Fruit fly (Drosophila melanogaster) whole organism, prepupa: Measurements from ENCODE around the gene CG42853.

Source experiments
- CG10631 ChIP-seq: fragments of 200-800 bp; sonication (Bioruptor generic); optimal IDR thresholded peaks from 2 replicates; lab custom pipeline; 2016; ENCODE audit warnings: missing biosample characterization, missing genetic modification characterization
- CG32006 ChIP-seq: fragments of 200-800 bp; sonication (Bioruptor generic); optimal IDR thresholded peaks from 3 replicates; lab custom pipeline; 2017; ENCODE audit warnings: missing biosample characterization, mild to moderate bottlenecking, missing genetic modification characterization
- CG34406 ChIP-seq: fragments of 200-800 bp; sonication (Bioruptor generic); optimal IDR thresholded peaks from 3 replicates; lab custom pipeline; 2016; ENCODE audit warnings: missing biosample characterization, missing genetic modification characterization
- CG3919 ChIP-seq: fragments of 200-800 bp; sonication (Bioruptor generic); optimal IDR thresholded peaks from 3 replicates; lab custom pipeline; 2016; ENCODE audit warnings: missing biosample characterization, missing genetic modification characterization
- CG8119 ChIP-seq: fragments of 200-800 bp; sonication (Bioruptor generic); IDR thresholded peaks from 3 replicates; pipeline ENCODE4 v1.3.6; 2022; ENCODE audit warnings: missing biosample characterization, missing genetic modification characterization
- CG8632 ChIP-seq: fragments of 200-800 bp; sonication (Bioruptor generic); optimal IDR thresholded peaks from 3 replicates; lab custom pipeline; 2016; ENCODE audit warnings: missing biosample characterization, missing genetic modification characterization
- CG9139 ChIP-seq: fragments of 200-800 bp; sonication (Bioruptor generic); optimal IDR thresholded peaks from 3 replicates; lab custom pipeline; 2017; ENCODE audit warnings: missing biosample characterization, mild to moderate bottlenecking, missing genetic modification characterization
- Eip78C ChIP-seq: fragments of 200-800 bp; sonication (Bioruptor generic); peaks from one replicate; lab custom pipeline; 2016; ENCODE audit warnings: missing biosample characterization, missing genetic modification characterization
- Eip93F ChIP-seq: fragments of 200-800 bp; sonication (Bioruptor generic); optimal IDR thresholded peaks from 2 replicates; lab custom pipeline; 2016; ENCODE audit warnings: missing biosample characterization, mild to moderate bottlenecking, missing genetic modification characterization
- Lpt ChIP-seq: fragments of 200-800 bp; sonication (Bioruptor generic); optimal IDR thresholded peaks from 3 replicates; lab custom pipeline; 2016; ENCODE audit warnings: missing biosample characterization, missing genetic modification characterization
- eg ChIP-seq: fragments of 200-800 bp; sonication (Bioruptor generic); IDR thresholded peaks from 3 replicates; pipeline ENCODE4 v1.3.6; 2022; ENCODE audit warnings: missing biosample characterization, missing genetic modification characterization
- fd85E ChIP-seq: fragments of 200-800 bp; sonication (Bioruptor generic); optimal IDR thresholded peaks from 3 replicates; lab custom pipeline; 2016; ENCODE audit warnings: missing biosample characterization, missing genetic modification characterization
- lz ChIP-seq: fragments of 200-800 bp; sonication (Bioruptor generic); optimal IDR thresholded peaks from 3 replicates; lab custom pipeline; 2016; ENCODE audit warnings: missing biosample characterization, missing genetic modification characterization
- salr ChIP-seq, 2 experiments: fragments of 200-800 bp; sonication (Bioruptor generic); optimal IDR thresholded peaks; 3 replicates each; lab custom pipeline; 2016 to 2018; ENCODE audit warnings: missing biosample characterization in 2 of 2, missing genetic modification characterization in 2 of 2, mild to moderate bottlenecking in 1 of 2
- ss ChIP-seq, 2 experiments: fragments of 200-800 bp; sonication (Bioruptor generic); optimal IDR thresholded peaks; 2 replicates in 1 of 2; 3 replicates in 1 of 2; lab custom pipeline; 2017 to 2018; ENCODE audit warnings: mild to moderate bottlenecking in 2 of 2, missing biosample characterization in 2 of 2, missing genetic modification characterization in 2 of 2, moderate library complexity in 1 of 2

The CG42853 gene

dm6 chr3L:18072023-18072422, 49.8 kb downstream of the CG42853 start, which contains the start of gene CG44005:
CG44005 (minus strand) TSS chr3L:18072123.
- TF ChIP-seq CG9139 (GFP tag; lab: Kevin White, UChicago) (no peak), lz (GFP tag; lab: Kevin White, UChicago) (no peak), fd85E (GFP tag; lab: Kevin White, UChicago) (no peak), Eip78C (GFP tag; lab: Kevin White, UChicago) (no peak), Lpt (no peak), CG32006 (no peak), ss (GFP tag; optimal IDR thresholded peaks at IDR 0.05; lab: Kevin White, UChicago) (no peak), eg (GFP tag; lab: Robert Waterston, UW) (no peak), CG8119 (GFP tag; lab: Robert Waterston, UW) (no peak), CG10631 (GFP tag; lab: Kevin White, UChicago) (no peak), CG8632 (GFP tag; lab: Kevin White, UChicago) (no peak), Eip93F (GFP tag; lab: Kevin White, UChicago) (no peak), CG3919 (GFP tag; lab: Kevin White, UChicago) (no peak), CG34406 (GFP tag; lab: Kevin White, UChicago) (no peak), salr (GFP tag; optimal IDR thresholded peaks at IDR 0.05; lab: Kevin White, UChicago) (no peak)
